Worm (Caenorhabditis elegans) whole organism, L1 larva: ENCODE results near the gene F35C8.8.
A peak's percentile ranks its signal among the peaks of the same experiment; 100 is the strongest.

Source experiments
- ceh-8 ChIP-seq: fragments of 200-800 bp; sonication (Bioruptor generic); optimal IDR thresholded peaks from 2 replicates; lab custom pipeline; 2018; ENCODE audit warnings: mild to moderate bottlenecking, missing genetic modification characterization, moderate library complexity, missing compliant biosample characterization
- ceh-82 ChIP-seq, 3 experiments: fragments of 150-350 bp in 1 of 3; sonication (generic microtip) in 2 of 3; optimal IDR thresholded peaks; 2 replicates each; lab custom pipeline; 2014 to 2017; ENCODE audit warnings: missing biosample characterization in 3 of 3, missing genetic modification characterization in 3 of 3
- ceh-90 ChIP-seq: sonication (generic microtip); optimal IDR thresholded peaks from 2 replicates; lab custom pipeline; 2016; ENCODE audit warnings: missing genetic modification characterization, missing compliant biosample characterization
- dsc-1 ChIP-seq: sonication (generic microtip); optimal IDR thresholded peaks from 2 replicates; lab custom pipeline; 2016; ENCODE audit warnings: mild to moderate bottlenecking, missing genetic modification characterization, missing compliant biosample characterization
- efl-1 ChIP-seq, 4 experiments: fragments of 150-350 bp; optimal IDR thresholded peaks in 3 of 4; peaks in 1 of 4; 1 replicate in 1 of 4; 2 replicates in 3 of 4; lab custom pipeline; 2014; ENCODE audit warnings: missing biosample characterization in 2 of 4, missing genetic modification characterization in 2 of 4, missing genetic modification reagents in 2 of 4
- egl-13 ChIP-seq: sonication (generic microtip); optimal IDR thresholded peaks from 2 replicates; lab custom pipeline; 2016; ENCODE audit warnings: missing genotype, missing genetic modification reagents, missing genetic modification characterization, missing compliant biosample characterization
- egl-27 ChIP-seq, 2 experiments: fragments of 150-350 bp in 1 of 2; sonication (generic microtip); optimal IDR thresholded peaks; 3 replicates each; lab custom pipeline; 2017 to 2018; ENCODE audit warnings: missing biosample characterization in 2 of 2, missing genetic modification characterization in 2 of 2, missing genetic modification reagents in 2 of 2
- elt-2 ChIP-seq: sonication (generic microtip); optimal IDR thresholded peaks from 2 replicates; lab custom pipeline; 2016; ENCODE audit warnings: missing genetic modification characterization, mild to moderate bottlenecking, inconsistent platforms, missing compliant biosample characterization, missing genetic modification reagents
- ets-5 ChIP-seq: fragments of 200-800 bp; sonication (Bioruptor generic); IDR thresholded peaks from 2 replicates; pipeline ENCODE4 v1.3.6; 2022; ENCODE audit warnings: missing genetic modification characterization, missing compliant biosample characterization
- fkh-10 ChIP-seq: sonication (generic microtip); optimal IDR thresholded peaks from 2 replicates; lab custom pipeline; 2017; ENCODE audit warnings: missing biosample characterization, missing genetic modification reagents, missing genetic modification characterization
- fkh-8 ChIP-seq: sonication (generic microtip); optimal IDR thresholded peaks from 2 replicates; lab custom pipeline; 2016; ENCODE audit warnings: mild to moderate bottlenecking, missing genetic modification characterization, missing compliant biosample characterization
- irx-1 ChIP-seq: sonication (generic microtip); optimal IDR thresholded peaks from 2 replicates; lab custom pipeline; 2016; ENCODE audit warnings: missing genetic modification characterization, missing compliant biosample characterization
- isw-1 ChIP-seq: fragments of 200-800 bp; sonication (Bioruptor generic); IDR thresholded peaks from 2 replicates; pipeline ENCODE4 v1.3.6; 2022; ENCODE audit warnings: missing genetic modification characterization, missing compliant biosample characterization
- lin-14 ChIP-seq: fragments of 200-800 bp; sonication (Bioruptor generic); optimal IDR thresholded peaks from 2 replicates; lab custom pipeline; 2018; ENCODE audit warnings: mild to moderate bottlenecking, missing genetic modification characterization, moderate library complexity, missing compliant biosample characterization
- lin-15B ChIP-seq: fragments of 150-350 bp; sonication (generic microtip); optimal IDR thresholded peaks from 3 replicates; lab custom pipeline; 2014; ENCODE audit warnings: missing biosample characterization, missing genetic modification characterization
- lin-35 ChIP-seq, 2 experiments: fragments of 150-350 bp; optimal IDR thresholded peaks; 2 replicates each; lab custom pipeline; 2014; ENCODE audit warnings: missing biosample characterization in 2 of 2, missing genetic modification characterization in 2 of 2, missing genetic modification reagents in 2 of 2
- lin-39 ChIP-seq: fragments of 150-350 bp; optimal IDR thresholded peaks from 2 replicates; lab custom pipeline; 2014; ENCODE audit warnings: missing biosample characterization, missing genetic modification reagents, missing genetic modification characterization
- lsy-2 ChIP-seq, 2 experiments: fragments of 150-350 bp; optimal IDR thresholded peaks; 2 replicates each; lab custom pipeline; 2014; ENCODE audit warnings: missing biosample characterization in 2 of 2, missing genetic modification characterization in 2 of 2
- mab-9 ChIP-seq: fragments of 200-800 bp; sonication (Bioruptor generic); IDR thresholded peaks from 2 replicates; pipeline ENCODE4 v1.3.6; 2022; ENCODE audit warnings: missing genetic modification reagents, missing genetic modification characterization, missing compliant biosample characterization
- nhr-28 ChIP-seq: fragments of 150-350 bp; optimal IDR thresholded peaks from 2 replicates; lab custom pipeline; 2014; ENCODE audit warnings: missing biosample characterization, missing genetic modification characterization
- nhr-47 ChIP-seq: sonication (generic microtip); optimal IDR thresholded peaks from 2 replicates; lab custom pipeline; 2016; ENCODE audit warnings: mild to moderate bottlenecking, missing genetic modification characterization, moderate library complexity, missing compliant biosample characterization
- nhr-71 ChIP-seq: sonication (generic microtip); optimal IDR thresholded peaks from 2 replicates; lab custom pipeline; 2016; ENCODE audit warnings: mild to moderate bottlenecking, missing genetic modification characterization, moderate library complexity, missing compliant biosample characterization
- skn-1 ChIP-seq: fragments of 150-350 bp; optimal IDR thresholded peaks from 2 replicates; lab custom pipeline; 2014; ENCODE audit warnings: missing biosample characterization, missing genetic modification characterization
- snpc-4 ChIP-seq: fragments of 150-350 bp; optimal IDR thresholded peaks from 2 replicates; lab custom pipeline; 2014; ENCODE audit warnings: missing biosample characterization, missing genetic modification characterization
- snu-23 ChIP-seq: sonication (generic microtip); optimal IDR thresholded peaks from 2 replicates; lab custom pipeline; 2016; ENCODE audit warnings: missing genetic modification characterization, missing compliant biosample characterization
- sox-4 ChIP-seq: sonication (generic microtip); optimal IDR thresholded peaks from 2 replicates; lab custom pipeline; 2016; ENCODE audit warnings: missing genetic modification characterization, missing compliant biosample characterization
- swsn-7 ChIP-seq: sonication (generic microtip); optimal IDR thresholded peaks from 2 replicates; lab custom pipeline; 2016; ENCODE audit warnings: missing genetic modification characterization, missing compliant biosample characterization
- unc-86 ChIP-seq: sonication (generic microtip); optimal IDR thresholded peaks from 2 replicates; lab custom pipeline; 2016; ENCODE audit warnings: missing genetic modification characterization, missing compliant biosample characterization
- vab-15 ChIP-seq: sonication (generic microtip); optimal IDR thresholded peaks from 2 replicates; lab custom pipeline; 2017; ENCODE audit warnings: missing genotype, mild to moderate bottlenecking, missing genetic modification characterization, missing compliant biosample characterization
- xbp-1 ChIP-seq: sonication (generic microtip); optimal IDR thresholded peaks from 2 replicates; lab custom pipeline; 2016; ENCODE audit warnings: missing genetic modification characterization, missing compliant biosample characterization

F35C8.8 gene

ce11 chrX:5368220-5368619 is 4.2 kb downstream of the F35C8.8 start, which contains the start of gene jkk-1:
Gene jkk-1, plus strand, starts transcription at chrX:5368468.
- peak; percentile 58 for TF ChIP-seq fkh-8 (tag; lab: Kevin White, UChicago)
- peak; percentile 22 for TF ChIP-seq xbp-1 (tag; lab: Kevin White, UChicago)
- peak; percentile 51; the same call in 1 of the 2 replicates for TF ChIP-seq mab-9
- peak; percentile 83 for TF ChIP-seq lin-14 (GFP tag; lab: Kevin White, UChicago)
- TF ChIP-seq unc-86 (tag; lab: Kevin White, UChicago), result peak; percentile 29
- TF ChIP-seq swsn-7 (tag; lab: Kevin White, UChicago), result peak; percentile 10
- peak in 1 of 2 experiments; percentile 21 for TF ChIP-seq lsy-2 (tag; optimal IDR thresholded peaks at IDR 0.05; lab: Kevin White, UChicago)
- TF ChIP-seq ets-5, result no peak
- TF ChIP-seq ceh-82 (tag; optimal IDR thresholded peaks at IDR 0.05; lab: Kevin White, UChicago), result peak; percentile 36 to 53 (median 39)
- TF ChIP-seq snu-23 (GFP tag; lab: Kevin White, UChicago), result peak; percentile 14
- peak; percentile 14 for TF ChIP-seq egl-13 (tag; lab: Kevin White, UChicago)
- TF ChIP-seq dsc-1, result no peak
- no peak for TF ChIP-seq lin-15B
- TF ChIP-seq lin-35 (GFP tag; optimal IDR thresholded peaks at IDR 0.05; lab: Kevin White, UChicago), result peak in 1 of 2 experiments; percentile 3
- TF ChIP-seq nhr-28 (tag; lab: Kevin White, UChicago), result no peak
- peak; percentile 34 for TF ChIP-seq nhr-71 (tag; lab: Kevin White, UChicago)
- peak; percentile 53 for TF ChIP-seq nhr-47 (tag; lab: Kevin White, UChicago)
- no peak for TF ChIP-seq vab-15 (tag; lab: Kevin White, UChicago)
- peak; percentile 52 for TF ChIP-seq fkh-10 (GFP tag; lab: Kevin White, UChicago)

- TF ChIP-seq snu-23 (GFP tag; lab: Kevin White, UChicago), result no peak
These were observed 5.8 kb downstream of the F35C8.8 start for ce11 chrX:5366613-5367012.

DNA sequence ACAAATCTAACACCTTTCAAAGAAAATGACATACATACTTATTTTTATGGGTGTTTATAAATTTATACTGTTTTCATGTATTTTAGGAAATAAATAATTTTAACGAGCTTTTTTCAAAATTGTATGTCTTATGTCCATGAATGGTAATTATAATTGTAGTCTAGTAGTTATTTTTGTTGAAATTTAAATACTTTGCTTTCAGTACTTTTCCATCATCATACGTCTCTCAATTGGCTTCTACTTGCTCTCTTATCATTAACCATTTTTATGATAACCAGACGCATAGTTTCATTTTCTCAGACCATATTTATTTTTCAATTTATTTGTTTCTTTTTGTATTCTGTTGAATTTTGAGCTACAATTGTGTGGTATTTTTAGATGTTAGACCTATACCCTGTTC is 7.0 kb downstream of the F35C8.8 start, which contains the start of gene F35C8.5:
Gene F35C8.5, plus strand, starts transcription at position 377 of the 400 bp plus-strand sequence.
- TF ChIP-seq lin-35 (GFP tag; optimal IDR thresholded peaks at IDR 0.05; lab: Kevin White, UChicago), result peak in 1 of 2 experiments; percentile 8
- TF ChIP-seq irx-1, result no peak
- peak; percentile 30 for TF ChIP-seq elt-2
- TF ChIP-seq, all 84 proteins: peak for 2

ce11 chrX:5364222-5364621 is 8.2 kb downstream of the F35C8.8 start, which contains the start of gene chtl-1:
Gene chtl-1, minus strand, starts transcription at chrX:5364322.
- TF ChIP-seq efl-1 (optimal IDR thresholded peaks at IDR 0.05; lab: Kevin White, UChicago), result no peak
- no peak for TF ChIP-seq efl-1 (GFP tag; optimal IDR thresholded peaks at IDR 0.05 in 1 of 2; lab: Kevin White, UChicago)
- TF ChIP-seq ceh-8 (GFP tag; lab: Kevin White, UChicago), result no peak
- TF ChIP-seq sox-4 (tag; lab: Kevin White, UChicago), result no peak
- TF ChIP-seq isw-1 (GFP tag; lab: Robert Waterston, UW), result no peak
- TF ChIP-seq snpc-4 (tag; lab: Kevin White, UChicago), result no peak

- peak; percentile 8 for TF ChIP-seq lin-14 (GFP tag; lab: Kevin White, UChicago)
- TF ChIP-seq ceh-90 (tag; lab: Kevin White, UChicago), result no peak
These were observed 11.8 kb downstream of the F35C8.8 start for ce11 chrX:5360682-5361081.

DNA sequence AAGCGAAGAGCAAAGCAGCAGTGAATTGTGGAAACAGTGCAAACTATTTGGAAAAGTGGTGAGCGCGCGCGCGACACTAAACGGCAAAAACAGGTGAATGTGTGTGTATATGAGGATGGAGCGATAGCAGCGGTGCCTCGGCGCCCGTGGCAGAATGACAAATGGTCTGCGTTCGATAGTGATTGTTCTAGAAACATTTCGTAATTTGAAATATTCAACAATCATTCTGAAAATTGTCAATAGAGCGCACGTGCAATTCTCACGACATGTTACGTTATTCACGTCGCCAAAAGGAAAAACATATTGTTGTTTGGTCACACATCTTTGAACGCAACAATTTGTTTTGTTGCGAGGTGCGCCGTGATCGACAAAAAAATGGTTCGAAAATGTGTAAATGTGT is 17.2 kb downstream of the F35C8.8 start:
- TF ChIP-seq nhr-71 (tag; lab: Kevin White, UChicago) (peak; percentile 3), lin-39 (tag; lab: Kevin White, UChicago) (no peak), snu-23 (GFP tag; lab: Kevin White, UChicago) (peak; percentile 17), skn-1 (peak; percentile 52), lin-14 (GFP tag; lab: Kevin White, UChicago) (peak; percentile 10), lin-35 (GFP tag; optimal IDR thresholded peaks at IDR 0.05; lab: Kevin White, UChicago) (peak in 1 of 2 experiments; percentile 5), egl-27 (tag; optimal IDR thresholded peaks at IDR 0.05; lab: Kevin White, UChicago) (no peak)
- TF ChIP-seq, all 84 proteins: peak for 5
